Fruit fly (Drosophila melanogaster) whole organism, embryonic: ENCODE results near the gene CG33267.

Experiments
- BEAF-32 ChIP-seq: fragments of 200-800 bp; sonication (Bioruptor generic); optimal IDR thresholded peaks from 3 replicates; lab custom pipeline; 2017; ENCODE audit warnings: missing biosample characterization, missing genetic modification characterization, mild to moderate bottlenecking, moderate library complexity, missing genetic modification reagents
- C15 ChIP-seq: fragments of 200-800 bp; sonication (Bioruptor generic); IDR thresholded peaks from 3 replicates; pipeline ENCODE4 v1.3.6; 2022; ENCODE audit warnings: missing biosample characterization, missing genetic modification characterization
- CG11695 ChIP-seq: fragments of 200-800 bp; sonication (Bioruptor generic); IDR thresholded peaks from 3 replicates; pipeline ENCODE4 v1.3.6; 2022; ENCODE audit warnings: missing biosample characterization, missing genetic modification characterization
- CG12104 ChIP-seq: fragments of 200-800 bp; sonication (Bioruptor generic); optimal IDR thresholded peaks from 3 replicates; lab custom pipeline; 2016; ENCODE audit warnings: missing biosample characterization, missing genetic modification characterization
- CG12391 ChIP-seq: fragments of 200-800 bp; sonication (Bioruptor generic); optimal IDR thresholded peaks from 3 replicates; lab custom pipeline; 2018; ENCODE audit warnings: missing biosample characterization, mild to moderate bottlenecking, missing genetic modification characterization, moderate library complexity
- CG14710 ChIP-seq: fragments of 200-800 bp; sonication (Bioruptor generic); optimal IDR thresholded peaks from 3 replicates; lab custom pipeline; 2019; ENCODE audit warnings: missing biosample characterization, mild to moderate bottlenecking, missing genetic modification characterization, moderate library complexity
- CG15696 ChIP-seq: fragments of 200-800 bp; sonication (Bioruptor generic); optimal IDR thresholded peaks from 2 replicates; lab custom pipeline; 2019; ENCODE audit warnings: missing biosample characterization, mild to moderate bottlenecking, missing genetic modification characterization, moderate library complexity
- CG17186 ChIP-seq: fragments of 200-800 bp; sonication (Bioruptor generic); optimal IDR thresholded peaks from 3 replicates; lab custom pipeline; 2017; ENCODE audit warnings: missing biosample characterization, missing genetic modification reagents, missing genetic modification characterization
- CG18599 ChIP-seq: fragments of 200-800 bp; sonication (Bioruptor generic); optimal IDR thresholded peaks from 3 replicates; lab custom pipeline; 2017; ENCODE audit warnings: missing biosample characterization, missing genetic modification characterization, mild to moderate bottlenecking, moderate library complexity, missing genetic modification reagents
- CG31365 ChIP-seq: fragments of 200-800 bp; sonication (Bioruptor generic); optimal IDR thresholded peaks from 2 replicates; lab custom pipeline; 2018; ENCODE audit warnings: missing biosample characterization, mild to moderate bottlenecking, missing genetic modification characterization
- CG31441 ChIP-seq: fragments of 200-800 bp; sonication (Bioruptor generic); IDR thresholded peaks from 2 replicates; pipeline ENCODE4 v1.3.6; 2022; ENCODE audit warnings: missing biosample characterization, missing genetic modification characterization
- CG3163 ChIP-seq: fragments of 200-800 bp; sonication (Bioruptor generic); optimal IDR thresholded peaks from 3 replicates; lab custom pipeline; 2016; ENCODE audit warnings: missing biosample characterization, missing genetic modification characterization
- CG6813 ChIP-seq: fragments of 200-800 bp; sonication (Bioruptor generic); optimal IDR thresholded peaks from 2 replicates; lab custom pipeline; 2017; ENCODE audit warnings: missing biosample characterization, missing genetic modification characterization, mild to moderate bottlenecking, moderate library complexity, missing genetic modification reagents
- CG7372 ChIP-seq: fragments of 200-800 bp; sonication (Bioruptor generic); IDR thresholded peaks from 2 replicates; pipeline ENCODE4 v1.3.6; 2022; ENCODE audit warnings: missing biosample characterization, missing genetic modification characterization
- Dip2 ChIP-seq: fragments of 200-800 bp; sonication (Bioruptor generic); IDR thresholded peaks from 2 replicates; pipeline ENCODE4 v1.3.6; 2022; ENCODE audit warnings: missing biosample characterization, missing genetic modification characterization
- Elba2 ChIP-seq: fragments of 200-800 bp; sonication (Bioruptor generic); optimal IDR thresholded peaks from 3 replicates; lab custom pipeline; 2016; ENCODE audit warnings: missing biosample characterization, missing genetic modification characterization
- Fer2 ChIP-seq: fragments of 200-800 bp; sonication (Bioruptor generic); optimal IDR thresholded peaks from 2 replicates; lab custom pipeline; 2018; ENCODE audit warnings: missing biosample characterization, mild to moderate bottlenecking, missing genetic modification characterization, moderate library complexity
- HLH3B ChIP-seq: fragments of 200-800 bp; sonication (Bioruptor generic); IDR thresholded peaks from 2 replicates; pipeline ENCODE4 v1.3.6; 2022; ENCODE audit warnings: missing biosample characterization, missing genetic modification characterization
- Hr3 ChIP-seq: fragments of 200-800 bp; sonication (Bioruptor generic); optimal IDR thresholded peaks from 3 replicates; lab custom pipeline; 2016; ENCODE audit warnings: missing biosample characterization, missing genetic modification characterization
- Hr39 ChIP-seq: fragments of >200 bp; optimal IDR thresholded peaks from 2 replicates; lab custom pipeline; 2017
- Sox102F ChIP-seq: fragments of 200-800 bp; sonication (Bioruptor generic); optimal IDR thresholded peaks from 2 replicates; lab custom pipeline; 2018; ENCODE audit warnings: missing biosample characterization, mild to moderate bottlenecking, missing genetic modification characterization, moderate library complexity
- Spps ChIP-seq: fragments of 200-800 bp; sonication (Bioruptor generic); optimal IDR thresholded peaks from 2 replicates; lab custom pipeline; 2018; ENCODE audit warnings: missing biosample characterization, mild to moderate bottlenecking, missing genetic modification characterization
- TFAM ChIP-seq: fragments of 200-800 bp; sonication (Bioruptor generic); optimal IDR thresholded peaks from 2 replicates; lab custom pipeline; 2017; ENCODE audit warnings: missing biosample characterization, missing genetic modification characterization, inconsistent platforms
- Usf ChIP-seq: fragments of 200-800 bp; sonication (Bioruptor generic); optimal IDR thresholded peaks from 2 replicates; lab custom pipeline; 2017; ENCODE audit warnings: missing genotype, missing biosample characterization, missing genetic modification characterization
- abd-A ChIP-seq: fragments of 200-800 bp; sonication (Bioruptor generic); optimal IDR thresholded peaks from 3 replicates; lab custom pipeline; 2019; ENCODE audit warnings: missing biosample characterization, mild to moderate bottlenecking, missing genetic modification characterization, moderate library complexity
- bcd ChIP-seq: fragments of 200-800 bp; sonication (Bioruptor generic); optimal IDR thresholded peaks from 2 replicates; lab custom pipeline; 2017; ENCODE audit warnings: missing biosample characterization, mild to moderate bottlenecking, missing genetic modification characterization
- bigmax ChIP-seq: fragments of 200-800 bp; sonication (Bioruptor generic); optimal IDR thresholded peaks from 2 replicates; lab custom pipeline; 2018; ENCODE audit warnings: missing biosample characterization, mild to moderate bottlenecking, missing genetic modification characterization
- bowl ChIP-seq: fragments of 200-800 bp; sonication (Bioruptor generic); IDR thresholded peaks from 2 replicates; pipeline ENCODE4 v1.3.6; 2022; ENCODE audit warnings: missing biosample characterization, missing genetic modification characterization
- caup ChIP-seq: fragments of 200-800 bp; sonication (Bioruptor generic); optimal IDR thresholded peaks from 3 replicates; lab custom pipeline; 2017; ENCODE audit warnings: missing biosample characterization, mild to moderate bottlenecking, missing genetic modification characterization, moderate library complexity; ENCODE audit not compliant: severe bottlenecking
- chinmo ChIP-seq: fragments of 200-800 bp; sonication (Bioruptor generic); IDR thresholded peaks from 4 replicates; pipeline ENCODE4 v1.3.6; 2022; ENCODE audit warnings: missing biosample characterization, missing genetic modification characterization; ENCODE audit not compliant: partially characterized antibody
- dan ChIP-seq: fragments of 200-800 bp; sonication (Bioruptor generic); IDR thresholded peaks from 2 replicates; pipeline ENCODE4 v1.3.6; 2022; ENCODE audit warnings: missing biosample characterization, missing genetic modification characterization
- dysf ChIP-seq: fragments of 200-800 bp; sonication (Bioruptor generic); IDR thresholded peaks from 3 replicates; pipeline ENCODE4 v1.3.6; 2022; ENCODE audit warnings: missing biosample characterization, missing genetic modification characterization
- eyg ChIP-seq: fragments of 200-800 bp; sonication (Bioruptor generic); optimal IDR thresholded peaks from 3 replicates; lab custom pipeline; 2016; ENCODE audit warnings: missing biosample characterization, missing genetic modification characterization
- fd102C ChIP-seq: fragments of 200-800 bp; sonication (Bioruptor generic); optimal IDR thresholded peaks from 2 replicates; lab custom pipeline; 2018; ENCODE audit warnings: missing biosample characterization, mild to moderate bottlenecking, missing genetic modification characterization, moderate library complexity
- fu2 ChIP-seq: fragments of 200-800 bp; sonication (Bioruptor generic); optimal IDR thresholded peaks from 2 replicates; lab custom pipeline; 2016; ENCODE audit warnings: missing biosample characterization, missing genetic modification characterization
- ham ChIP-seq: fragments of 200-800 bp; sonication (Bioruptor generic); IDR thresholded peaks from 2 replicates; pipeline ENCODE4 v1.3.6; 2022; ENCODE audit warnings: missing biosample characterization, missing genetic modification characterization
- hth ChIP-seq: fragments of >200 bp; optimal IDR thresholded peaks from 2 replicates; lab custom pipeline; 2017; ENCODE audit warnings: inconsistent platforms
- lov ChIP-seq, 2 experiments: fragments of 200-800 bp in 1 of 2; fragments of >200 bp in 1 of 2; sonication (Bioruptor generic) in 1 of 2; IDR thresholded peaks in 1 of 2; optimal IDR thresholded peaks in 1 of 2; 2 replicates in 1 of 2; 3 replicates in 1 of 2; pipeline versions ENCODE4 v1.3.6 to Lab custom; 2017 to 2022; ENCODE audit warnings: missing biosample characterization in 1 of 2, missing genetic modification characterization in 1 of 2
- nmo ChIP-seq: fragments of 200-800 bp; sonication (Bioruptor generic); optimal IDR thresholded peaks from 2 replicates; lab custom pipeline; 2018; ENCODE audit warnings: missing biosample characterization, mild to moderate bottlenecking, missing genetic modification characterization, moderate library complexity
- pan ChIP-seq, 4 experiments: fragments of >200 bp in 3 of 4; fragments of 200-800 bp in 1 of 4; sonication (Bioruptor generic) in 1 of 4; optimal IDR thresholded peaks in 3 of 4; IDR thresholded peaks in 1 of 4; 2 replicates each; pipeline versions ENCODE4 v1.3.6 to Lab custom; 2017 to 2022; ENCODE audit warnings: missing biosample characterization in 2 of 4, missing genetic modification characterization in 2 of 4, mixed read lengths in 1 of 4
- pnt ChIP-seq: fragments of 200-800 bp; sonication (Bioruptor generic); optimal IDR thresholded peaks from 3 replicates; lab custom pipeline; 2016; ENCODE audit warnings: missing biosample characterization, missing genetic modification characterization
- scrt ChIP-seq: fragments of 200-800 bp; sonication (Bioruptor generic); optimal IDR thresholded peaks from 2 replicates; lab custom pipeline; 2018; ENCODE audit warnings: missing biosample characterization, mild to moderate bottlenecking, missing genetic modification characterization, moderate library complexity
- sens-2 ChIP-seq: fragments of 200-800 bp; sonication (Bioruptor generic); IDR thresholded peaks from 2 replicates; pipeline ENCODE4 v1.3.6; 2022; ENCODE audit warnings: missing biosample characterization, missing genetic modification characterization
- sna ChIP-seq: fragments of 200-800 bp; sonication (Bioruptor generic); IDR thresholded peaks from 2 replicates; pipeline ENCODE4 v1.3.6; 2022; ENCODE audit warnings: missing biosample characterization, missing genetic modification characterization; ENCODE audit not compliant: partially characterized antibody
- tap ChIP-seq: fragments of 200-800 bp; optimal IDR thresholded peaks from 3 replicates; lab custom pipeline; 2019; ENCODE audit warnings: missing biosample characterization, mild to moderate bottlenecking, missing genetic modification characterization, moderate library complexity
- tin ChIP-seq: fragments of 200-800 bp; sonication (Bioruptor generic); optimal IDR thresholded peaks from 3 replicates; lab custom pipeline; 2016; ENCODE audit warnings: missing biosample characterization, missing genetic modification characterization
- toy ChIP-seq: fragments of 200-800 bp; sonication (Bioruptor generic); IDR thresholded peaks from 2 replicates; pipeline ENCODE4 v1.3.6; 2022; ENCODE audit warnings: missing biosample characterization, missing genetic modification characterization
- wor ChIP-seq: fragments of 200-800 bp; sonication (Bioruptor generic); IDR thresholded peaks from 2 replicates; pipeline ENCODE4 v1.3.6; 2022; ENCODE audit warnings: missing biosample characterization, missing genetic modification characterization
- yki ChIP-seq: fragments of >200 bp; optimal IDR thresholded peaks from 3 replicates; lab custom pipeline; 2018

Gene CG33267

DNA sequence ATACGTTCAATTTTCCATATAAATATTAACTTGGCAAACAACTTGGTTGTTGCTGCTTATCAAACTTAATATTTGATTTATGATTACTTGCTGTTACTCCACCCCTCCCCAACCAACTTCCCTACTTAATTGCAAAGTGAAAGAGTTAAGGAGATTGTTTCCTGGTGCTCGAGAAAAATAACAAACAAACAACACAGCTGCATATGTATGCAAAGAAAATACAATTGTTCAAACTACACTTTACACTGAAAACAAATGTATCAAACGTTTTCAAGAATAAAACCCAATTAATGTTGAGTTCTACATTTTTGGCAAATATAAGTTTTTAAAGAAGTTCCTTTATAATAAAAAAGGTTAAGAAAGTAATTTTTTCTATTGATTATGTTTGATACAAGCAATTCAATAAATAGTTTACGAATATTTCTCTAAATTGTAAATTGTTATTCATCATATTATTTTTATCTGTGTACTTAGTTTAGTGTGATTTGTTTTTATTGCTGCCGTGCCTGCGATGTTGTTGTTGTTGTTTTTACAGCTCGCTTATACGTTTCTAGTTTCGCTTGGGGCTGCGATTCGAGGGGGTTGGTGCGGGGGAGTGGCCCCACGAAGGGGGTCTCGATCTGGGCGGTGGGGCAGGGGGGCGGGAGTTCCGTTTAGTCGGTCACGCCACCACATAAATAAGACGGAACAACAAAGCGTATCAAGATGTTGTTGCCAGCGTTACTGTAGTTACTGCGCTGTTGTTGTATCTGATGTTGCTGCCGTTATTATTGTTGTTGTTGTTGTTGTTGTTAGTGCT is 8.4 kb upstream of the CG33267 start (continued):
- TF ChIP-seq CG11695 (GFP tag; lab: Robert Waterston, UW), result peak; percentile 80
- TF ChIP-seq TFAM, result no peak
- TF ChIP-seq sna (GFP tag; lab: Robert Waterston, UW), result no peak
- no peak for TF ChIP-seq BEAF-32 (GFP tag; lab: Kevin White, UChicago)
- TF ChIP-seq fd102C (GFP tag; lab: Kevin White, UChicago), result no peak
- peak; percentile 41 for TF ChIP-seq tin (GFP tag; lab: Kevin White, UChicago)
- peak; percentile 76 for TF ChIP-seq CG18599
- no peak for TF ChIP-seq hth (lab: Kevin White, UChicago)
- TF ChIP-seq CG12104, result peak; percentile 60
- peak; percentile 91 for TF ChIP-seq Sox102F
- TF ChIP-seq bcd (GFP tag; lab: Kevin White, UChicago), result peak; percentile 58
- no peak for TF ChIP-seq CG7372 (GFP tag; lab: Robert Waterston, UW)
- TF ChIP-seq nmo, result peak; percentile 85
- TF ChIP-seq CG6813 (GFP tag; lab: Kevin White, UChicago), result peak; percentile 47
- no peak for TF ChIP-seq C15
- no peak for TF ChIP-seq yki (lab: Kevin White, UChicago)
- peak; percentile 60 for TF ChIP-seq tap (tag; lab: Kevin White, UChicago)
- TF ChIP-seq CG3163 (GFP tag; lab: Kevin White, UChicago), result no peak
- TF ChIP-seq abd-A, result peak; percentile 91
- TF ChIP-seq lov (optimal IDR thresholded peaks at IDR 0.05; lab: Kevin White, UChicago), result no peak
- TF ChIP-seq lov (GFP tag; IDR thresholded peaks at IDR 0.05; lab: Robert Waterston, UW), result peak; percentile 38; the same call in 1 of the 3 replicates
- peak; percentile 96 for TF ChIP-seq chinmo
- peak; percentile 65 for TF ChIP-seq CG15696
- peak; percentile 54 for TF ChIP-seq caup (GFP tag; lab: Kevin White, UChicago)
- peak; percentile 19 for TF ChIP-seq CG17186 (GFP tag; lab: Kevin White, UChicago)
- TF ChIP-seq Fer2 (tag; lab: Kevin White, UChicago), result peak; percentile 50
- no peak for TF ChIP-seq bowl (GFP tag; lab: Robert Waterston, UW)
- no peak for TF ChIP-seq ham (GFP tag; lab: Robert Waterston, UW)
- TF ChIP-seq eyg (GFP tag; lab: Kevin White, UChicago), result no peak
- no peak for TF ChIP-seq sens-2 (GFP tag; lab: Robert Waterston, UW)
- TF ChIP-seq CG14710 (tag; lab: Kevin White, UChicago), result peak; percentile 86
- peak; percentile 32 for TF ChIP-seq scrt (GFP tag; lab: Kevin White, UChicago)
- TF ChIP-seq Hr39 (lab: Kevin White, UChicago), result no peak
- TF ChIP-seq Elba2 (GFP tag; lab: Kevin White, UChicago), result no peak
- peak; percentile 38; the same call in 1 of the 2 replicates for TF ChIP-seq HLH3B
- peak; percentile 33; the same call in 1 of the 2 replicates for TF ChIP-seq wor (GFP tag; lab: Robert Waterston, UW)
- TF ChIP-seq CG12391 (tag; lab: Kevin White, UChicago), result peak; percentile 87
- TF ChIP-seq CG31441 (GFP tag; lab: Robert Waterston, UW), result peak; percentile 90
- TF ChIP-seq pan (optimal IDR thresholded peaks at IDR 0.05; lab: Kevin White, UChicago), result no peak
- TF ChIP-seq pan (GFP tag; optimal IDR thresholded peaks at IDR 0.05 in 1 of 2, IDR thresholded peaks at IDR 0.05 in 1 of 2), result peak in 1 of 2 experiments; percentile 58
- TF ChIP-seq dysf (GFP tag; lab: Robert Waterston, UW), result peak; percentile 68
- no peak for TF ChIP-seq Dip2 (GFP tag; lab: Robert Waterston, UW)
- no peak for TF ChIP-seq Usf (GFP tag; lab: Kevin White, UChicago)
- no peak for TF ChIP-seq dan
- peak; percentile 31 for TF ChIP-seq CG31365
- TF ChIP-seq pnt (GFP tag; lab: Kevin White, UChicago), result peak; percentile 38
- TF ChIP-seq fu2 (GFP tag; lab: Kevin White, UChicago), result peak; percentile 5
- peak; percentile 46 for TF ChIP-seq Spps (tag; lab: Kevin White, UChicago)
- TF ChIP-seq Hr3 (GFP tag; lab: Kevin White, UChicago), result peak; percentile 67
- no peak for TF ChIP-seq bigmax (GFP tag; lab: Kevin White, UChicago)
- TF ChIP-seq toy (GFP tag; lab: Robert Waterston, UW), result no peak
